Worm (Caenorhabditis elegans) whole organism, L1 larva: Measurements from ENCODE around the gene fbxb-59.
A peak's percentile ranks its signal among the peaks of the same experiment; 100 is the strongest.

Experiments
- C16A3.4 ChIP-seq: fragments of 150-350 bp; optimal IDR thresholded peaks from 2 replicates; lab custom pipeline; 2014; ENCODE audit warnings: missing biosample characterization, missing genetic modification characterization
- F16B12.6 ChIP-seq: fragments of 150-350 bp; optimal IDR thresholded peaks from 2 replicates; lab custom pipeline; 2014; ENCODE audit warnings: missing biosample characterization, missing genetic modification characterization
- Y116A8C.19 ChIP-seq: sonication (generic microtip); optimal IDR thresholded peaks from 2 replicates; lab custom pipeline; 2016; ENCODE audit warnings: missing compliant biosample characterization, missing genetic modification characterization, borderline replicate concordance
- aha-1 ChIP-seq: fragments of 150-350 bp; optimal IDR thresholded peaks from 2 replicates; lab custom pipeline; 2014; ENCODE audit warnings: missing biosample characterization, missing genetic modification characterization
- aly-2 ChIP-seq: fragments of 150-350 bp; optimal IDR thresholded peaks from 2 replicates; lab custom pipeline; 2014; ENCODE audit warnings: missing biosample characterization, missing genetic modification characterization
- ama-1 ChIP-seq: fragments of 150-350 bp; optimal IDR thresholded peaks from 2 replicates; lab custom pipeline; 2014
- blmp-1 ChIP-seq: fragments of 150-350 bp; optimal IDR thresholded peaks from 2 replicates; lab custom pipeline; 2014; ENCODE audit warnings: missing biosample characterization, missing genetic modification characterization
- ceh-8 ChIP-seq: fragments of 200-800 bp; sonication (Bioruptor generic); optimal IDR thresholded peaks from 2 replicates; lab custom pipeline; 2018; ENCODE audit warnings: mild to moderate bottlenecking, missing genetic modification characterization, moderate library complexity, missing compliant biosample characterization
- ceh-88 ChIP-seq: fragments of 200-800 bp; sonication (Bioruptor generic); IDR thresholded peaks from 2 replicates; pipeline ENCODE4 v1.3.6; 2022; ENCODE audit warnings: missing genetic modification characterization, missing compliant biosample characterization
- ceh-90 ChIP-seq: sonication (generic microtip); optimal IDR thresholded peaks from 2 replicates; lab custom pipeline; 2016; ENCODE audit warnings: missing genetic modification characterization, missing compliant biosample characterization
- dsc-1 ChIP-seq: sonication (generic microtip); optimal IDR thresholded peaks from 2 replicates; lab custom pipeline; 2016; ENCODE audit warnings: mild to moderate bottlenecking, missing genetic modification characterization, missing compliant biosample characterization
- efl-1 ChIP-seq, 4 experiments: fragments of 150-350 bp; optimal IDR thresholded peaks in 3 of 4; peaks in 1 of 4; 1 replicate in 1 of 4; 2 replicates in 3 of 4; lab custom pipeline; 2014; ENCODE audit warnings: missing biosample characterization in 2 of 4, missing genetic modification characterization in 2 of 4, missing genetic modification reagents in 2 of 4
- efl-3 ChIP-seq: fragments of 200-800 bp; sonication (Bioruptor generic); optimal IDR thresholded peaks from 2 replicates; lab custom pipeline; 2018; ENCODE audit warnings: mild to moderate bottlenecking, missing genetic modification characterization, missing compliant biosample characterization
- egl-13 ChIP-seq: sonication (generic microtip); optimal IDR thresholded peaks from 2 replicates; lab custom pipeline; 2016; ENCODE audit warnings: missing genotype, missing genetic modification reagents, missing genetic modification characterization, missing compliant biosample characterization
- elt-2 ChIP-seq: sonication (generic microtip); optimal IDR thresholded peaks from 2 replicates; lab custom pipeline; 2016; ENCODE audit warnings: missing genetic modification characterization, mild to moderate bottlenecking, inconsistent platforms, missing compliant biosample characterization, missing genetic modification reagents
- ets-5 ChIP-seq: fragments of 200-800 bp; sonication (Bioruptor generic); IDR thresholded peaks from 2 replicates; pipeline ENCODE4 v1.3.6; 2022; ENCODE audit warnings: missing genetic modification characterization, missing compliant biosample characterization
- fkh-10 ChIP-seq: sonication (generic microtip); optimal IDR thresholded peaks from 2 replicates; lab custom pipeline; 2017; ENCODE audit warnings: missing biosample characterization, missing genetic modification reagents, missing genetic modification characterization
- fkh-8 ChIP-seq: sonication (generic microtip); optimal IDR thresholded peaks from 2 replicates; lab custom pipeline; 2016; ENCODE audit warnings: mild to moderate bottlenecking, missing genetic modification characterization, missing compliant biosample characterization
- hlh-17 ChIP-seq: fragments of 200-800 bp; sonication (Bioruptor generic); optimal IDR thresholded peaks from 2 replicates; lab custom pipeline; 2018; ENCODE audit warnings: missing genetic modification characterization, mild to moderate bottlenecking, missing compliant biosample characterization, moderate library complexity, borderline replicate concordance
- hpl-2 ChIP-seq: fragments of 150-350 bp; optimal IDR thresholded peaks from 2 replicates; lab custom pipeline; 2014; ENCODE audit warnings: missing biosample characterization, missing genetic modification reagents, missing genetic modification characterization
- irx-1 ChIP-seq: sonication (generic microtip); optimal IDR thresholded peaks from 2 replicates; lab custom pipeline; 2016; ENCODE audit warnings: missing genetic modification characterization, missing compliant biosample characterization
- isw-1 ChIP-seq: fragments of 200-800 bp; sonication (Bioruptor generic); IDR thresholded peaks from 2 replicates; pipeline ENCODE4 v1.3.6; 2022; ENCODE audit warnings: missing genetic modification characterization, missing compliant biosample characterization
- jun-1 ChIP-seq: fragments of 150-350 bp; optimal IDR thresholded peaks from 2 replicates; lab custom pipeline; 2014; ENCODE audit warnings: missing biosample characterization, missing genetic modification reagents, missing genetic modification characterization
- lin-13 ChIP-seq: fragments of 150-350 bp; optimal IDR thresholded peaks from 2 replicates; lab custom pipeline; 2014; ENCODE audit warnings: missing biosample characterization, missing genetic modification reagents, missing genetic modification characterization
- lin-14 ChIP-seq: fragments of 200-800 bp; sonication (Bioruptor generic); optimal IDR thresholded peaks from 2 replicates; lab custom pipeline; 2018; ENCODE audit warnings: mild to moderate bottlenecking, missing genetic modification characterization, moderate library complexity, missing compliant biosample characterization
- lin-15B ChIP-seq: fragments of 150-350 bp; sonication (generic microtip); optimal IDR thresholded peaks from 3 replicates; lab custom pipeline; 2014; ENCODE audit warnings: missing biosample characterization, missing genetic modification characterization
- lsy-2 ChIP-seq, 2 experiments: fragments of 150-350 bp; optimal IDR thresholded peaks; 2 replicates each; lab custom pipeline; 2014; ENCODE audit warnings: missing biosample characterization in 2 of 2, missing genetic modification characterization in 2 of 2
- nhr-12 ChIP-seq: sonication (generic microtip); optimal IDR thresholded peaks from 2 replicates; lab custom pipeline; 2017; ENCODE audit warnings: missing biosample characterization, missing genetic modification characterization
- nhr-28 ChIP-seq: fragments of 150-350 bp; optimal IDR thresholded peaks from 2 replicates; lab custom pipeline; 2014; ENCODE audit warnings: missing biosample characterization, missing genetic modification characterization
- nhr-47 ChIP-seq: sonication (generic microtip); optimal IDR thresholded peaks from 2 replicates; lab custom pipeline; 2016; ENCODE audit warnings: mild to moderate bottlenecking, missing genetic modification characterization, moderate library complexity, missing compliant biosample characterization
- nhr-71 ChIP-seq: sonication (generic microtip); optimal IDR thresholded peaks from 2 replicates; lab custom pipeline; 2016; ENCODE audit warnings: mild to moderate bottlenecking, missing genetic modification characterization, moderate library complexity, missing compliant biosample characterization
- nhr-76 ChIP-seq: sonication (generic microtip); optimal IDR thresholded peaks from 2 replicates; lab custom pipeline; 2017; ENCODE audit warnings: missing biosample characterization, missing genetic modification characterization
- nhr-84 ChIP-seq: sonication (generic microtip); optimal IDR thresholded peaks from 2 replicates; lab custom pipeline; 2017; ENCODE audit warnings: missing biosample characterization, missing genetic modification characterization
- nhr-90 ChIP-seq: sonication (generic microtip); optimal IDR thresholded peaks from 2 replicates; lab custom pipeline; 2016; ENCODE audit warnings: mild to moderate bottlenecking, missing genetic modification characterization, missing compliant biosample characterization; ENCODE audit not compliant: poor library complexity
- pag-3 ChIP-seq: sonication (generic microtip); optimal IDR thresholded peaks from 2 replicates; lab custom pipeline; 2017; ENCODE audit warnings: missing genetic modification characterization, mild to moderate bottlenecking, missing compliant biosample characterization, antibody characterized with exemption, borderline replicate concordance; ENCODE audit not compliant: insufficient read depth
- rnt-1 ChIP-seq: sonication (generic microtip); optimal IDR thresholded peaks from 2 replicates; lab custom pipeline; 2016; ENCODE audit warnings: mild to moderate bottlenecking, missing genetic modification characterization, moderate library complexity, missing compliant biosample characterization
- skn-1 ChIP-seq: fragments of 150-350 bp; optimal IDR thresholded peaks from 2 replicates; lab custom pipeline; 2014; ENCODE audit warnings: missing biosample characterization, missing genetic modification characterization
- snu-23 ChIP-seq: sonication (generic microtip); optimal IDR thresholded peaks from 2 replicates; lab custom pipeline; 2016; ENCODE audit warnings: missing genetic modification characterization, missing compliant biosample characterization
- sup-37 ChIP-seq: fragments of 200-800 bp; sonication (Bioruptor generic); optimal IDR thresholded peaks from 2 replicates; lab custom pipeline; 2018; ENCODE audit warnings: mild to moderate bottlenecking, missing genetic modification characterization, missing compliant biosample characterization
- swsn-7 ChIP-seq: sonication (generic microtip); optimal IDR thresholded peaks from 2 replicates; lab custom pipeline; 2016; ENCODE audit warnings: missing genetic modification characterization, missing compliant biosample characterization
- tbx-2 ChIP-seq: sonication (generic microtip); optimal IDR thresholded peaks from 2 replicates; lab custom pipeline; 2016; ENCODE audit warnings: missing genetic modification characterization, missing compliant biosample characterization
- tlp-1 ChIP-seq: fragments of 150-350 bp; optimal IDR thresholded peaks from 2 replicates; lab custom pipeline; 2014; ENCODE audit warnings: missing biosample characterization, missing genetic modification characterization
- unc-130 ChIP-seq: fragments of 150-350 bp; optimal IDR thresholded peaks from 2 replicates; lab custom pipeline; 2017; ENCODE audit warnings: missing biosample characterization, missing genetic modification characterization, inconsistent platforms
- unc-62 ChIP-seq: fragments of 150-350 bp; optimal IDR thresholded peaks from 2 replicates; lab custom pipeline; 2014; ENCODE audit warnings: missing biosample characterization, missing genetic modification reagents, missing genetic modification characterization
- unc-86 ChIP-seq: sonication (generic microtip); optimal IDR thresholded peaks from 2 replicates; lab custom pipeline; 2016; ENCODE audit warnings: missing genetic modification characterization, missing compliant biosample characterization
- vab-15 ChIP-seq: sonication (generic microtip); optimal IDR thresholded peaks from 2 replicates; lab custom pipeline; 2017; ENCODE audit warnings: missing genotype, mild to moderate bottlenecking, missing genetic modification characterization, missing compliant biosample characterization
- zag-1 ChIP-seq: fragments of 150-350 bp; optimal IDR thresholded peaks from 2 replicates; lab custom pipeline; 2014; ENCODE audit warnings: missing biosample characterization, missing genetic modification characterization
- ztf-11 ChIP-seq, 2 experiments: sonication (generic microtip); optimal IDR thresholded peaks; 2 replicates each; lab custom pipeline; 2016 to 2017; ENCODE audit warnings: missing genetic modification characterization in 2 of 2, missing biosample characterization in 1 of 2, missing compliant biosample characterization in 1 of 2
- ztf-4 ChIP-seq: fragments of 150-350 bp; optimal IDR thresholded peaks from 2 replicates; lab custom pipeline; 2014; ENCODE audit warnings: missing biosample characterization, missing genetic modification characterization

Gene fbxb-59

ce11 chrV:20206086-20206485, at the start of gene fbxb-59, which contains the start of gene srbc-34:
fbxb-59 (minus strand) TSS chrV:20206186.
srbc-34 (plus strand) TSS chrV:20206318.
- no peak for TF ChIP-seq snu-23 (GFP tag; lab: Kevin White, UChicago)
- TF ChIP-seq unc-86 (tag; lab: Kevin White, UChicago): no peak
- TF ChIP-seq ztf-11 (tag; optimal IDR thresholded peaks at IDR 0.05; lab: Kevin White, UChicago): no peak
- no peak for TF ChIP-seq hlh-17 (GFP tag; lab: Kevin White, UChicago)
- TF ChIP-seq skn-1 (tag; lab: Kevin White, UChicago): no peak
- no peak for TF ChIP-seq unc-62 (GFP tag; lab: Kevin White, UChicago)
- no peak for TF ChIP-seq ztf-4 (tag; lab: Kevin White, UChicago)
- no peak for TF ChIP-seq hpl-2 (GFP tag; lab: Kevin White, UChicago)
- no peak for TF ChIP-seq tlp-1
- no peak for TF ChIP-seq vab-15 (tag; lab: Kevin White, UChicago)
- TF ChIP-seq aly-2 (tag; lab: Kevin White, UChicago): no peak

DNA sequence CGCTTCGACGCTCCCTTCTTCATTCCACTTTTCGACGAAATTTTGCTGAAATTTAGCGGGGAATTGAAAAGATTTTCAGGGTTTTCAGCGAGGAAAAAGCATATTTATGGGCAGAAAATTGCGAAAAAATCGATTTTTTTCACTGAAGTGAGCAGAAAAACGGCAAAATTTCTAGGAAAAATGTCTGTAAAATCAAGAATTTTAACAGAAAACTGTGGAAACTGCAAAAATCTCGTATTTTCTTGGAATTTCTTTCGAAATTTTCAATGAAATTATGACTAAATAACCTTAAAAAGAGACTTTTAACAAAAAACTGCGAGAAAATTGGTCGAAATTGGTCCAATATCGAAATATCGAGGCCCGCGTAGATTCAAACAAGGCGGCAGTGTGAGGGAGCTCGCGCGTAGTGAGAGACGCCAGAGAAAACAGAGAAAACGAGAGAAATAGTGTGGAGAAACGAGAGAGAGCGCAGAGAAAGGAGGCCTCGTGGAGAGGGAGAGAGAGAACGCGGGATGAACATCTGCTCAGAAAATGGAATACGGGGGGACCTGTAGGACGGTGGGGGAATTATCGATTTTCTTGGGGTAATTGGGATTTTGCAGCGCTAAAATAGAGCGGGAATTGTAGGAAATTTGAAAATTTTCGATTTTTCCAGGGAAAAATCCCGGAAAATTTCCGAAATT, 43.6 kb upstream of the fbxb-59 start, which contains the start of gene swsn-1:
Gene swsn-1 (minus strand): TSS at position 51 of the 683 bp plus-strand sequence.
- TF ChIP-seq aha-1 (tag; lab: Kevin White, UChicago) (no peak), lin-15B (no peak), nhr-71 (tag; lab: Kevin White, UChicago) (peak; percentile 74), tbx-2 (tag; lab: Kevin White, UChicago) (peak; percentile 61), nhr-12 (tag; lab: Kevin White, UChicago) (no peak), jun-1 (tag; lab: Kevin White, UChicago) (peak; percentile 35), fkh-10 (GFP tag; lab: Kevin White, UChicago) (no peak), nhr-76 (no peak), lsy-2 (tag; optimal IDR thresholded peaks at IDR 0.05; lab: Kevin White, UChicago) (peak; percentile 32 to 38), irx-1 (tag; lab: Kevin White, UChicago) (peak; percentile 27), ama-1 (lab: Kevin White, UChicago) (no peak), swsn-7 (tag; lab: Kevin White, UChicago) (peak; percentile 65), C16A3.4 (no peak), snu-23 (GFP tag; lab: Kevin White, UChicago) (peak; percentile 62), ceh-90 (tag; lab: Kevin White, UChicago) (no peak), nhr-84 (tag; lab: Kevin White, UChicago) (no peak), unc-130 (tag; lab: Kevin White, UChicago) (no peak), lin-14 (GFP tag; lab: Kevin White, UChicago) (peak; percentile 82), lin-13 (GFP tag; lab: Kevin White, UChicago) (peak; percentile 21), efl-3 (GFP tag; lab: Kevin White, UChicago) (no peak), isw-1 (peak; percentile 57), pag-3 (tag; lab: Kevin White, UChicago) (no peak), rnt-1 (tag; lab: Kevin White, UChicago) (no peak), ceh-8 (GFP tag; lab: Kevin White, UChicago) (no peak), zag-1 (tag; lab: Kevin White, UChicago) (no peak), ztf-4 (tag; lab: Kevin White, UChicago) (no peak), egl-13 (tag; lab: Kevin White, UChicago) (no peak), efl-1 (optimal IDR thresholded peaks at IDR 0.05; lab: Kevin White, UChicago) (peak; percentile 71 to 83), efl-1 (GFP tag; optimal IDR thresholded peaks at IDR 0.05 in 1 of 2; lab: Kevin White, UChicago) (peak; percentile 43 to 94), unc-86 (tag; lab: Kevin White, UChicago) (peak; percentile 3), Y116A8C.19 (tag; lab: Kevin White, UChicago) (no peak), ets-5 (GFP tag; lab: Robert Waterston, UW) (no peak), fkh-8 (tag; lab: Kevin White, UChicago) (peak; percentile 9), dsc-1 (tag; lab: Kevin White, UChicago) (peak; percentile 29), blmp-1 (tag; lab: Kevin White, UChicago) (no peak), nhr-28 (tag; lab: Kevin White, UChicago) (no peak), elt-2 (tag; lab: Kevin White, UChicago) (no peak), ceh-88 (GFP tag; lab: Robert Waterston, UW) (no peak), skn-1 (tag; lab: Kevin White, UChicago) (peak; percentile 42), nhr-90 (peak; percentile 37), sup-37 (no peak), nhr-47 (tag; lab: Kevin White, UChicago) (peak; percentile 64), F16B12.6 (tag; lab: Kevin White, UChicago) (peak; percentile 15), aly-2 (tag; lab: Kevin White, UChicago) (no peak)
